Worm (Caenorhabditis elegans): ENCODE results near the gene T01G5.6.

T01G5.6 gene

ce11 chrV:15082291-15082690 is 31.6 kb downstream of the T01G5.6 start, which contains the start of the genes C01G10.10 and C01G10.9:
C01G10.10 (minus strand) TSS chrV:15082441.
C01G10.9 (plus strand) TSS chrV:15082530.
- TF ChIP-seq unc-62 (GFP tag; optimal IDR thresholded peaks at IDR 0.05): no peak

DNA sequence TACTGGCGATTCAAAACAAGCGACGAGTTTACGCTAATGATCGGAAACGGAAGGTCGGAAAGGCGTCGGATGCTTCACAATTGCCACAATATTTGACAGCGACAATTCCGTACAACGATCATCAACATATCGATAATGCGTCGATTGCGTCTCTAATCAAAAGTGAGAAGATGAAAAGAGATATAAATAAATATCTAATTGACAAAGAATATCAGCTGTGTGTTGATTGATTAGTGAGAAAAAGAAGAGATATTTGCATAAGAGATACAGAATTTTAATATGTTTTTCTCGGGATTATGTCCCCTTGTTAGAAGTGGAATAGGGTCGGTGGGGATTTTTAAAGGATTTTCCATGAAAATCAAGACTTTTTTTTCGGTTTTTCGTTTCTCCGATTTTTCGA is 35.3 kb downstream of the T01G5.6 start:
- TF ChIP-seq unc-62 (GFP tag; optimal IDR thresholded peaks at IDR 0.05): no peak

DNA sequence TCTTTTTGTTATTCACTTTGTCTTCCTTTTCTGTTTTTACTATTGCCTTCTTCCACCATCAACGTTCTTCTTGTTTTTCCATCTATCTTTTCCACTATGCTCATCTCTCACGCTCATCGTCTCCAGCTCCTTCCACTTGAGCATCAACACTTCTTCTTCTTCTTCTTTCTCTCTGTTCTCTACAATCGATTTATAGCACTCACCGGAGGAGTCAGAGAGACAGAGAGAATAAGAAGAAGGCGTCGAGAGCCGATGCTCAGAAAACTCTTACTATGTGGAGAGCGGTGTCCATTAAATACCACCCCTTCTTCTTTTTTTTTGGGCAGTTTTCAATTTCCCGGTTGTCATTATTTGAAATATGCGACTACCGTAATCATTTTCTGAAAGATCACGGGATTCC is 39.0 kb downstream of the T01G5.6 start:
- TF ChIP-seq unc-62 (GFP tag; optimal IDR thresholded peaks at IDR 0.05): no peak

- no peak for TF ChIP-seq unc-62 (GFP tag; optimal IDR thresholded peaks at IDR 0.05)
Measured at ce11 chrV:15072738-15073137, 41.2 kb downstream of the T01G5.6 start.

DNA sequence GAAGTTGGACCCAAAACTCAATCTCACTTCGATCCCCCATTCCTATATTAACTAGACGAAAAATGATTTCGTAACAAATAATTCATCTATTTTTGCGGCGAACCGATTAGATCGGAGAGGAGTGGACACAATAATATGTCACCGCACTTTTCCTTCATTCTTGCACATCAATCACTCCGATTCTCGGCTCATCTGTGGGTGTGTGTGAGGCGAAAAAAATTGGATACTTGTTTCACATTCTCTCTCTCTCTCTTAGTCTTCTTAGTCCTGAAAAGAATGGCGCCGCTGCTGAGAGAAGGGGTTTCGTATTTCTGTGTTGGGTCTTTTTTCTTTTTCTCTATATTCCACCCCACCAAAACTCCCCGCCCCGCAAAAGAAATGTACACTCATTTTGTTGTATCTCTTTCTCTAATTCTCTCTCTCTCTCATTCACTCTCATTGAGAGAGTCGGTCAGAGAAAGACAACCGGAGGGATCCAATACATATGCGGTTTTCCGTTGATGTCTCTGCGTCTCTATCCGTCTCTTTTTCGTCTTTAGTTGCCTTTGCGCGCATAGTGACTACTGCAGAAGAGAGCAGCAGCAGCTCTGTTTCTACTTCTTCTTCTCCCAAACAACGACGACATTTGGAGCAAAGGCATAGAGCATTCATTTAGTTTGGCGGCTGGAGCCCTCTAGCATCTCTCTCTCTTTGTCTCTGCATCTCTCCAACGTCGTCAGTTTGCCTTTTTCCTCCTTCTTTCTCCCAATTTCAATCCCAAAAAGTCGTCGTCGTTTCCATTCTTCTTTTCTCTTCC is 42.7 kb downstream of the T01G5.6 start, which contains the start of gene unc-76:
Gene unc-76, plus strand, starts transcription at position 746 of the 796 bp plus-strand sequence.
- no peak for TF ChIP-seq unc-62 (GFP tag; optimal IDR thresholded peaks at IDR 0.05)

ce11 chrV:15069435-15069985 is 44.4 kb downstream of the T01G5.6 start:
- TF ChIP-seq unc-62 (GFP tag; optimal IDR thresholded peaks at IDR 0.05): no peak

- no peak for TF ChIP-seq unc-62 (GFP tag; optimal IDR thresholded peaks at IDR 0.05)
Measured at ce11 chrV:15068378-15068777, 45.5 kb downstream of the T01G5.6 start, which contains the start of gene dnj-3. dnj-3 (plus strand) TSS chrV:15068678.

- no peak for TF ChIP-seq unc-62 (GFP tag; optimal IDR thresholded peaks at IDR 0.05)
Measured at ce11 chrV:15067165-15067564, 46.7 kb downstream of the T01G5.6 start, which contains the start of gene C25D7.10. C25D7.10 (plus strand) TSS chrV:15067465.

- TF ChIP-seq unc-62 (GFP tag; optimal IDR thresholded peaks at IDR 0.05): no peak
Measured at ce11 chrV:15065837-15066348, 48.0 kb downstream of the T01G5.6 start, which contains the start of gene otub-1. otub-1 (plus strand) TSS chrV:15066298.

DNA sequence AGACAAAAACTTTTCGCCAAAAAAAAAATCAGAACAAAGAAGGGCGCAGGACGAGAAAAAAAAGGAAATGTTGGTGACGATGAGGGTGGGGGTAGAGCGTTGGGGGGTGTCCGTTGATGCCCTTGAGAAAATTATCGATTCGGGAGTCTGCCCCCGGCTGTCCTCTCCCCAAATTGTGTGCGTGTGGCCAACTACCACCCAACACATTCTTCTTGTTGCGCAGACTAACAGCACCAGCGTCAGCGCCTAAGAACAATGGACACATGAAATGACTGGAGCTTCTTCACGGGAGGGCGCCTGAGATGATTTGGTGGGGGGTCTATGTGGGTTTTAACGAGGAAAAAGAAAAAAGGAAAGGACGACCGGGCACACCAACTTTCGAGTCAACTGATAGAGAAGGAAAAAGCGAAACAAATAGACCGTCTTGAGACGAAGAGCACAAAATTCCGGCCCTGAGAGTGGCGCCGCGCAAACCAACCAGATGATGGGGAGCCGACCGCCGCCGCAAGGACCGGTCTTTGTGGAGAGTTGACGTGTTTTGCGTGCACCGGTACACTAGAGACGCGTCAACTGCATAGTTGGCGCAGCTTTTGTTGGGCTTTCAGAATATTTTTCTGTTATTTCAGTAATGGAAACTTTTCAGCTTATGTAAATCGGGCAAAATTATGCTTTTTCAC is 48.7 kb downstream of the T01G5.6 start, which contains the start of gene C25D7.9:
Gene C25D7.9, plus strand, starts transcription at position 68 of the 677 bp plus-strand sequence.
- TF ChIP-seq unc-62 (GFP tag; optimal IDR thresholded peaks at IDR 0.05): no peak

DNA sequence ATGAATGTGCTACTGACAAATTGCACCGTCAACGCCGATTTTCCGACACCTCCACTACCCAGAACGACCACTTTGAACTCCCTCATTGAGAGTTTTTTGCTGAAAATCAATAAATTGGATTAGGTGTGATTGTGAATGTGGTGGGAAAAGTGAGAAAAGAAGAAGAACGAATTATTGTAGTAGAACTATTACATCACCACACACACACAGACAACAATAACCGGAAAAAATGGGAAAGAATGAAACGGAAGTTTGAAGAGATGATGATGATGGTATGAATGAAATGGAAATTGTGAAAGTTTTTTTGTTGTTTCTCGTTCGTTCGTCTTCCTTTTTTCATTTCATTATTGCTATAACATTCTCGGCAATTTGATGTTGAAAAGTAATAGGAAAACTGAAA is 49.9 kb downstream of the T01G5.6 start, which contains the start of gene rap-2:
Gene rap-2, minus strand, starts transcription at position 101 of the 400 bp plus-strand sequence.
- no peak for TF ChIP-seq unc-62 (GFP tag; optimal IDR thresholded peaks at IDR 0.05)

All from whole organism, dauer.